Comparison of ENCODE assay signal across 1 worm cellular context in the genomic region with DNA sequence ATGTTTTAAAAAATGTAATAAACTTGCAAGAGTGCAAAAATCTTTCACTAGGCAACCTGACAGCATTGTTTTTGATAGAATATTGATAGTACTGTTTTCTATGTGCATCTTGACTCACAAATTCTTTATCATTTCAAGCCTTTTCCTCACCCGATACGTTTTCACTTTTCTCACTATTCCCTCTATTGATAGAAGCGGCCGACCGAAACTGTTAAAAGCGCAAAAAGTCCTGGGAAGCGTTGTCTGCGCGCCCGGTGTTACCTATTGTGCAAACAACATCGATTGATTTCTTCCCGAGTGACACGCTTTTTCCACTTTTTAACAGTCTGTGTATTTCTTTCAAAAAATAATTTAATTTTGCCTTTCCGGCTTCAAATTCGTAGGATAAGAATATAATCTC.
TF ChIP-seq lines count a peak whose summit lies in the region.

No protein-coding gene starts in this region.

TF ChIP-seq in whole organism, L4 larva, 104 proteins besides CTCF, POLR2A, EP300 and RAD21 (continued from another document):
- TF ChIP-seq hlh-30 (tag; optimal IDR thresholded peaks at IDR 0.05; lab: Kevin White, UChicago; ENCODE audit: insufficient read depth) = no peak
- TF ChIP-seq lim-7 (GFP tag; IDR thresholded peaks at IDR 0.05; lab: Robert Waterston, UW) = no peak
- no peak for TF ChIP-seq tag-97 (GFP tag; IDR thresholded peaks at IDR 0.05; lab: Robert Waterston, UW)
- no peak for TF ChIP-seq snpc-1.2 (GFP tag; IDR thresholded peaks at IDR 0.05; lab: Robert Waterston, UW)
- no peak for TF ChIP-seq nhr-76 (tag; optimal IDR thresholded peaks at IDR 0.05; lab: Kevin White, UChicago)
- no peak for TF ChIP-seq ceh-62 (tag; optimal IDR thresholded peaks at IDR 0.05; lab: Kevin White, UChicago)
- TF ChIP-seq nhr-41 (GFP tag; IDR thresholded peaks at IDR 0.05; lab: Robert Waterston, UW) = no peak
- no peak for TF ChIP-seq vab-7 (GFP tag; IDR thresholded peaks at IDR 0.05; lab: Robert Waterston, UW)
- peak; percentile 45 for TF ChIP-seq dmd-6 (GFP tag; IDR thresholded peaks at IDR 0.05; lab: Robert Waterston, UW)
- peak; percentile 54 for TF ChIP-seq hlh-11 (tag; optimal IDR thresholded peaks at IDR 0.05; lab: Kevin White, UChicago)
- no peak for TF ChIP-seq zag-1 (tag; optimal IDR thresholded peaks at IDR 0.05; lab: Kevin White, UChicago)
- no peak for TF ChIP-seq ctbp-1 (GFP tag; IDR thresholded peaks at IDR 0.05; lab: Robert Waterston, UW)
- no peak for TF ChIP-seq dpl-1 (GFP tag; optimal IDR thresholded peaks at IDR 0.05; lab: Kevin White, UChicago)
- peak; percentile 43 for TF ChIP-seq dve-1 (tag; optimal IDR thresholded peaks at IDR 0.05; lab: Kevin White, UChicago; ENCODE audit: insufficient read depth)
- TF ChIP-seq lsy-2 (tag; optimal IDR thresholded peaks at IDR 0.05; lab: Kevin White, UChicago) = no peak
- no peak for TF ChIP-seq zip-2 (tag; optimal IDR thresholded peaks at IDR 0.05; lab: Kevin White, UChicago)
- no peak for TF ChIP-seq daf-8 (GFP tag; IDR thresholded peaks at IDR 0.05; lab: Robert Waterston, UW)
- TF ChIP-seq attf-4 (tag; optimal IDR thresholded peaks at IDR 0.05; lab: Kevin White, UChicago) = no peak
- TF ChIP-seq R02D3.7 (tag; optimal IDR thresholded peaks at IDR 0.05; lab: Kevin White, UChicago) = no peak
- no peak for TF ChIP-seq lin-39 (tag; optimal IDR thresholded peaks at IDR 0.05; lab: Kevin White, UChicago)
- TF ChIP-seq daf-12 (tag; optimal IDR thresholded peaks at IDR 0.05; lab: Kevin White, UChicago) = no peak
- TF ChIP-seq madf-9 (GFP tag; conservative IDR thresholded peaks at IDR 0.05; lab: Robert Waterston, UW) = no peak
- no peak for TF ChIP-seq skn-1 (tag; optimal IDR thresholded peaks at IDR 0.05; lab: Kevin White, UChicago)
- TF ChIP-seq F26F4.8 (GFP tag; conservative IDR thresholded peaks at IDR 0.05; lab: Robert Waterston, UW) = no peak
- no peak for TF ChIP-seq Y105C5A.15 (GFP tag; IDR thresholded peaks at IDR 0.05; lab: Robert Waterston, UW)
- TF ChIP-seq zfp-3 (GFP tag; conservative IDR thresholded peaks at IDR 0.05; lab: Robert Waterston, UW) = no peak
- TF ChIP-seq ztf-11 (tag; optimal IDR thresholded peaks at IDR 0.05; lab: Kevin White, UChicago) = no peak
- TF ChIP-seq mxl-2 (GFP tag; conservative IDR thresholded peaks at IDR 0.05; lab: Robert Waterston, UW) = no peak
- TF ChIP-seq mxl-3 (GFP tag; optimal IDR thresholded peaks at IDR 0.05; lab: Kevin White, UChicago) = no peak
- no peak for TF ChIP-seq F49E8.2 (tag; optimal IDR thresholded peaks at IDR 0.05; lab: Kevin White, UChicago; ENCODE audit: borderline replicate concordance)
- TF ChIP-seq arid-1 (GFP tag; conservative IDR thresholded peaks at IDR 0.05; lab: Robert Waterston, UW) = no peak
- TF ChIP-seq tra-1 (GFP tag; IDR thresholded peaks at IDR 0.05; lab: Robert Waterston, UW) = no peak
- peak; percentile 80 for TF ChIP-seq pqm-1 (tag; optimal IDR thresholded peaks at IDR 0.05; lab: Kevin White, UChicago)
- no peak for TF ChIP-seq F37D6.2 (tag; optimal IDR thresholded peaks at IDR 0.05; lab: Kevin White, UChicago)
- no peak for TF ChIP-seq spr-1 (tag; optimal IDR thresholded peaks at IDR 0.05; lab: Kevin White, UChicago)
- no peak for TF ChIP-seq dmd-9 (GFP tag; IDR thresholded peaks at IDR 0.05; lab: Robert Waterston, UW)
- no peak for TF ChIP-seq duxl-1 (tag; optimal IDR thresholded peaks at IDR 0.05; lab: Kevin White, UChicago; ENCODE audit: poor library complexity)
- TF ChIP-seq nhr-237 (tag; optimal IDR thresholded peaks at IDR 0.05; lab: Kevin White, UChicago) = no peak
- TF ChIP-seq nhr-11 (tag; optimal IDR thresholded peaks at IDR 0.05; lab: Kevin White, UChicago) = no peak
- no peak for TF ChIP-seq fos-1 (tag; optimal IDR thresholded peaks at IDR 0.05; lab: Kevin White, UChicago)
